Worm (Caenorhabditis elegans): ENCODE results near the gene C09B9.1.
A peak's percentile ranks its signal among the peaks of the same experiment; 100 is the strongest.

Gene C09B9.1

DNA sequence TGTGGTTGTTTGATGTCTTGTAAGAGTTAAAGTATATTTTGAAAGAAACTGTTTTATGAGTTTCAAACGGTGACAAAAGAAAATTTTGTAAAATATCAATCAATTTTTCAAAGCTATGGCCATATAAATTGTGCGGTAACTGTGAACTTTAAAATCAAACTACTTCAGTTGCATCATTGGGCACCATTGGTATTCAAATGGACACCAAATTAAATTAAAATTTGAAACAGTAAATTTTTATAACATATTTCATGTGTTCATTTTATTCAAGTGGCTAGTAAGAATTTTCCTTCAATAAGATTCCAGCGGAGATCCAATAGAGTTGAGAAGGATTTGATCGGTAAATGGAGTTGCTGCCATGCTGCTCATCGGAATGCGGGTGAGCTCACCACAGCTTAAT, 6.2 kb upstream of the C09B9.1 start:
- TF ChIP-seq lsy-2 (tag; optimal IDR thresholded peaks at IDR 0.05) (no peak), nhr-2 (tag; optimal IDR thresholded peaks at IDR 0.05) (no peak), ceh-39 (tag; optimal IDR thresholded peaks at IDR 0.05) (no peak)

DNA sequence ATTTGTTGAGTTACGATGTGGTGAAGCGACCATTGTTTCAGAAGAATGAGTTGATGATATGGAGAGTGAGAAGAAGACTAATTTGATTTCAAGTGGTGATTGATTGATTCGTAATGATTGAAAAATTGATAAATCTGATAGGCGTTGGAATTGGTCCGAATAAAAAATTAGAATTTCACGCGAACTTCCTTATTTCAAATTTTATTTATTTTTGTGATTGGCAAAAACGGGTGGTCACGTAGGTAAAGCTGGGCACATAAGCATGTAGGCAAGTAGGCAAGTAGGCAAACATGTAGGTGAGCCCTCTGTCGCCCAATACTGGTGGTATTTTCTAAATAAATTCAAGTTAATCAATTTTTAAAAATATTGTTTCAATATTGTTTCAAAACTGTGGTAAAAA, 4.3 kb upstream of the C09B9.1 start, which contains the start of gene C09B9.4:
Gene C09B9.4, minus strand, starts transcription at position 101 of the 400 bp plus-strand sequence.
- TF ChIP-seq sptf-1 (tag; optimal IDR thresholded peaks at IDR 0.05) (no peak), lin-32 (GFP tag; optimal IDR thresholded peaks at IDR 0.05) (no peak), mep-1 (tag; optimal IDR thresholded peaks at IDR 0.05) (no peak), unc-120 (tag; optimal IDR thresholded peaks at IDR 0.05; ENCODE audit: poor library complexity, severe bottlenecking) (no peak), ham-2 (GFP tag; optimal IDR thresholded peaks at IDR 0.05) (no peak), lin-13 (tag; optimal IDR thresholded peaks at IDR 0.05) (no peak), flh-1 (GFP tag; optimal IDR thresholded peaks at IDR 0.05) (no peak), pha-4 (tag; optimal IDR thresholded peaks at IDR 0.05) (no peak), mls-2 (tag; optimal IDR thresholded peaks at IDR 0.05) (no peak), drap-1 (GFP tag; optimal IDR thresholded peaks at IDR 0.05) (no peak), cnd-1 (tag; optimal IDR thresholded peaks at IDR 0.05) (no peak), elt-3 (tag; optimal IDR thresholded peaks at IDR 0.05) (no peak), mab-5 (tag; optimal IDR thresholded peaks at IDR 0.05) (no peak)

ce11 chrIV:5038744-5039143, 1.2 kb downstream of the C09B9.1 start:
- TF ChIP-seq ceh-83 (GFP tag; optimal IDR thresholded peaks at IDR 0.05): peak; percentile 79
- no peak for TF ChIP-seq unc-120 (tag; optimal IDR thresholded peaks at IDR 0.05; ENCODE audit: poor library complexity, severe bottlenecking)
- TF ChIP-seq elt-1 (tag; optimal IDR thresholded peaks at IDR 0.05; ENCODE audit: borderline replicate concordance, insufficient read depth): no peak
- no peak for TF ChIP-seq nhr-76 (tag; optimal IDR thresholded peaks at IDR 0.05)
- TF ChIP-seq mep-1 (tag; optimal IDR thresholded peaks at IDR 0.05): no peak
- no peak for TF ChIP-seq elt-3 (tag; optimal IDR thresholded peaks at IDR 0.05)
- no peak for TF ChIP-seq mls-2 (tag; optimal IDR thresholded peaks at IDR 0.05)

DNA sequence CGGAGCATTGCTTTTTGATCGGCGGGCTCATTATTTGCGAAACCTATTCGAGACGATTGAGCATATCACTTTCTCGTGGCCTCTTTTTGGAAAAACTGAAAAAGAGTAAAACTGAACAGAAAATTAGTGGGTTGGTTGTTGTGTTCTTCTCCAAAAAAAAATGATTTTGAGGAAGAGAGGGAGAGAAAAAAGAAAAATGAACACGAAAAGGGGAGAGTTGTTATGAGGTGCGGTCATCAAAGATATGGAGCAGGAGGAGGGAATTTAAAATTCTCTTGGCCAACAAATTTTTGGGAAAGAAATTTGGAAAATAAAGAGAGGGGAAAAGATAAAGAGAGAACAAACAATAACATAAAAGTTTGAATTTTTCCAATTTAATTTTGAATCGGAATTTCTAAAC, 7.8 kb downstream of the C09B9.1 start, which contains the start of gene hot-9:
Gene hot-9, minus strand, starts transcription at position 101 of the 400 bp plus-strand sequence.
- TF ChIP-seq elt-3 (tag; optimal IDR thresholded peaks at IDR 0.05) (no peak), lin-32 (GFP tag; optimal IDR thresholded peaks at IDR 0.05) (no peak), ceh-39 (tag; optimal IDR thresholded peaks at IDR 0.05) (no peak)

ce11 chrIV:5054297-5054696, 16.7 kb downstream of the C09B9.1 start:
- TF ChIP-seq flh-1 (GFP tag; optimal IDR thresholded peaks at IDR 0.05) (no peak), drap-1 (GFP tag; optimal IDR thresholded peaks at IDR 0.05) (no peak), zip-8 (tag; optimal IDR thresholded peaks at IDR 0.05) (no peak), nhr-2 (tag; optimal IDR thresholded peaks at IDR 0.05) (no peak), lin-32 (GFP tag; optimal IDR thresholded peaks at IDR 0.05) (no peak), ztf-11 (tag; optimal IDR thresholded peaks at IDR 0.05) (no peak), snpc-4 (tag; optimal IDR thresholded peaks at IDR 0.05) (no peak), cnd-1 (tag; optimal IDR thresholded peaks at IDR 0.05) (no peak), unc-62 (GFP tag; optimal IDR thresholded peaks at IDR 0.05) (no peak), pha-4 (tag; optimal IDR thresholded peaks at IDR 0.05) (no peak), hlh-1 (tag; optimal IDR thresholded peaks at IDR 0.05) (no peak), tbx-8 (GFP tag; optimal IDR thresholded peaks at IDR 0.05) (no peak), unc-39 (tag; optimal IDR thresholded peaks at IDR 0.05) (no peak), ceh-39 (tag; optimal IDR thresholded peaks at IDR 0.05) (no peak)

DNA sequence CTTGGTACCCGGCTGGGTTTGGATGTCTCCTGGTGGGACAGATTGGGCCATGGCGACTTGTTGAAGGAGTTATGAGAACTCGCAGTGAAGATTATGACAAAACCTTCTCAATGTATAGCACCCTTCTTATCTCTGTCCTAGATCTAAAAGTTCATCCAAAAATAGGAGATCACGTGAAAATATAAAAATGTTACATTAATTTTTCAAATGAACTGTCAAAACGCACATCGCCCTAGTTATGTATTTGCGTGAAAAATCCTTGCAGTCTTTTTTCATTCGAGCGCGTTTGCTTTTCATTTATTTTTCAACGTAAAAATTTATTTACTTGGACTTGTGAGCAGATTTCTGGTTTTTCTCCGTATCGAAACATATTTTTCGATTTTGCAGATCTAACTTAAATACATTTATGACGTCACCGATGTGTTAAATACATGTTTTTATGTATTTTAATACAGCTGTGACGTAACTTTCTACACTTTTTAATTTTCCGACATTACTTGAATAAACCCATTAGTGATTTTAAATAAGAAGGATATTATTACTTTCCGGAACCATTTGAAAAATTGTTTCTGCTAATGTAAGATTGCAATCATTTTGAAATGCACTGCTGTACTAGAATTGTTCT, 18.5 kb downstream of the C09B9.1 start, which contains the start of gene msp-55:
Gene msp-55, minus strand, starts transcription at position 51 of the 625 bp plus-strand sequence.
- TF ChIP-seq zip-8 (tag; optimal IDR thresholded peaks at IDR 0.05) (peak; percentile 97), pha-4 (tag; optimal IDR thresholded peaks at IDR 0.05) (no peak)

ce11 chrIV:5060984-5061383, 23.4 kb downstream of the C09B9.1 start, which contains the start of gene C09B9.7:
C09B9.7 (minus strand) TSS chrIV:5061084.
- TF ChIP-seq unc-120 (tag; optimal IDR thresholded peaks at IDR 0.05; ENCODE audit: poor library complexity, severe bottlenecking) (no peak), ces-1 (GFP tag; optimal IDR thresholded peaks at IDR 0.05) (no peak), bed-3 (GFP tag; optimal IDR thresholded peaks at IDR 0.05) (no peak), nhr-237 (tag; optimal IDR thresholded peaks at IDR 0.05) (no peak), flh-1 (GFP tag; optimal IDR thresholded peaks at IDR 0.05) (no peak), lsy-2 (tag; optimal IDR thresholded peaks at IDR 0.05) (no peak), cnd-1 (tag; optimal IDR thresholded peaks at IDR 0.05) (no peak), nhr-12 (tag; optimal IDR thresholded peaks at IDR 0.05) (no peak), mep-1 (tag; optimal IDR thresholded peaks at IDR 0.05) (no peak), nhr-28 (tag; optimal IDR thresholded peaks at IDR 0.05) (no peak), unc-62 (GFP tag; optimal IDR thresholded peaks at IDR 0.05) (no peak)

All from whole organism, mixed stage, embryonic.